Fruit fly (Drosophila melanogaster): ENCODE data around the gene Ccdc85.

Ccdc85 gene

DNA sequence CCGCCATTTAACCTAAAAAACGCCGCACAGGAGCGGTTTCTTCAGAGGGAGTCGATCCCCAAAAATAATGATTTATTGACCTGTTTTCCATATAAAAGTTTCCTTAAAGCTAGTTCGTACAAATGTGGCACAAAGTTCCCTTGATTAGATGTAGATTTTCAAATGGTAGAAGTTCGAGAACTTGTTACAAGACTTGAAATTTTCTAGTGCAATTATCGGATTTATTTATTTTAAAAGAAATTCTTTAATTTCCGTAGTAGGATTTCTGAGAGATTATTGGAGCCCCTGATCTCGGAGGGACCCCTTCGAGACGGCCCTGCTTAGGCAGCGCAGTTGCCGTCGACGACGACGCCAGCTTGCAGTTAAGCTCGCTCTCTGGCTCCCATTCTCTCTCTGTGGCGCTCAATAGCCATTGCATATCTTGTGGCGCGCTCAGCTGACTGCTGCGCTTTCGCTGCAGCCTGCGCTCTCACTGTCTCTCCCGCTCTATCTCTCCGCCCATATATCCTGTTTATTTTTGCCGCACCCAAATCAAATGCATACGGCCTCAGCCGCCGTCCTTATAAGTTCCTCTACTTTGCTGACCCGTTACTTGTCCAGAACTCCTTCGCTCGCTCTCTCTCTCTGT is 41.4 kb upstream of the Ccdc85 start (continued):
- peak; percentile 56 for TF ChIP-seq CG17829 (tag; optimal IDR thresholded peaks at IDR 0.05)
- TF ChIP-seq prd (optimal IDR thresholded peaks at IDR 0.05) = no peak
- TF ChIP-seq prd (GFP tag; IDR thresholded peaks at IDR 0.05) = peak; percentile 61; the same call in 2 of the 3 replicates
- TF ChIP-seq Rfx (GFP tag; IDR thresholded peaks at IDR 0.05) = peak; percentile 13; the same call in 1 of the 2 replicates
- peak; percentile 1 for TF ChIP-seq Atf3 (GFP tag; optimal IDR thresholded peaks at IDR 0.05)
- no peak for TF ChIP-seq HLH4C (GFP tag; IDR thresholded peaks at IDR 0.05; ENCODE audit: partially characterized antibody)
- peak; percentile 6 for TF ChIP-seq Hr3 (GFP tag; optimal IDR thresholded peaks at IDR 0.05)
- TF ChIP-seq CG1602 (GFP tag; optimal IDR thresholded peaks at IDR 0.05) = peak; percentile 32
- TF ChIP-seq Dip2 (GFP tag; IDR thresholded peaks at IDR 0.05) = no peak
- no peak for TF ChIP-seq CG9797 (GFP tag; optimal IDR thresholded peaks at IDR 0.05)
- TF ChIP-seq CG8388 (GFP tag; optimal IDR thresholded peaks at IDR 0.05) = peak; percentile 34
- peak; percentile 46 for TF ChIP-seq CG9215 (GFP tag; IDR thresholded peaks at IDR 0.05)
- no peak for TF ChIP-seq hb (GFP tag; IDR thresholded peaks at IDR 0.05; ENCODE audit: partially characterized antibody)
- TF ChIP-seq danr (GFP tag; IDR thresholded peaks at IDR 0.05) = 0 out of 2 replicates have a peak, but pooled peaks have one; percentile 46
- no peak for TF ChIP-seq oc (tag; optimal IDR thresholded peaks at IDR 0.05)
- no peak for TF ChIP-seq CG2129 (GFP tag; IDR thresholded peaks at IDR 0.05; ENCODE audit: partially characterized antibody)
- peak; percentile 22 for TF ChIP-seq CG5180 (GFP tag; optimal IDR thresholded peaks at IDR 0.05)
- peak; percentile 38 for TF ChIP-seq dmrt11E (tag; optimal IDR thresholded peaks at IDR 0.05)
- no peak for TF ChIP-seq zf30C (GFP tag; optimal IDR thresholded peaks at IDR 0.05)
- peak; percentile 35 for TF ChIP-seq CG12659 (GFP tag; optimal IDR thresholded peaks at IDR 0.05)
- TF ChIP-seq Sox102F (GFP tag; optimal IDR thresholded peaks at IDR 0.05) = peak; percentile 67
- peak; percentile 43; the same call in 1 of the 2 replicates for TF ChIP-seq ara (GFP tag; IDR thresholded peaks at IDR 0.05)
- TF ChIP-seq Abd-B (GFP tag; optimal IDR thresholded peaks at IDR 0.05) = peak; percentile 80
- peak; percentile 35; the same call in 1 of the 2 replicates for TF ChIP-seq Gsc (GFP tag; IDR thresholded peaks at IDR 0.05)
- TF ChIP-seq CG6689 (GFP tag; IDR thresholded peaks at IDR 0.05) = peak; percentile 71
- TF ChIP-seq jumu (GFP tag; optimal IDR thresholded peaks at IDR 0.05) = peak; percentile 17
- peak; percentile 48 for TF ChIP-seq onecut (GFP tag; IDR thresholded peaks at IDR 0.05)
- peak; percentile 15; the same call in 1 of the 3 replicates for TF ChIP-seq Opbp (GFP tag; IDR thresholded peaks at IDR 0.05; ENCODE audit: partially characterized antibody)
- TF ChIP-seq Oli (tag; optimal IDR thresholded peaks at IDR 0.05) = peak; percentile 34
- no peak for TF ChIP-seq slbo (GFP tag; IDR thresholded peaks at IDR 0.05)
- TF ChIP-seq knrl (GFP tag; IDR thresholded peaks at IDR 0.05; ENCODE audit: partially characterized antibody) = peak; percentile 45; the same call in 2 of the 3 replicates
- peak; percentile 12 for TF ChIP-seq CG8281 (tag; optimal IDR thresholded peaks at IDR 0.05)
- TF ChIP-seq CG8944 (GFP tag; optimal IDR thresholded peaks at IDR 0.05) = peak; percentile 30
- TF ChIP-seq zfh1 (GFP tag; IDR thresholded peaks at IDR 0.05) = peak; percentile 29; the same call in 1 of the 3 replicates
- TF ChIP-seq CG5245 (GFP tag; optimal IDR thresholded peaks at IDR 0.05) = peak; percentile 13
- no peak for TF ChIP-seq CG17359 (tag; optimal IDR thresholded peaks at IDR 0.05)
- TF ChIP-seq vfl (GFP tag; optimal IDR thresholded peaks at IDR 0.05) = no peak
- peak; percentile 24 for TF ChIP-seq org-1 (GFP tag; optimal IDR thresholded peaks at IDR 0.05)
- TF ChIP-seq CG18476 (GFP tag; optimal IDR thresholded peaks at IDR 0.05) = peak; percentile 31
- peak; percentile 36 for TF ChIP-seq CG1647 (GFP tag; optimal IDR thresholded peaks at IDR 0.05)
- TF ChIP-seq CG32772 (GFP tag; IDR thresholded peaks at IDR 0.05) = 0 out of 2 replicates have a peak, but pooled peaks have one; percentile 23
- TF ChIP-seq Adf1 (GFP tag; IDR thresholded peaks at IDR 0.05) = peak; percentile 47; the same call in 1 of the 2 replicates
- TF ChIP-seq gcm (GFP tag; optimal IDR thresholded peaks at IDR 0.05) = no peak
- TF ChIP-seq ac (GFP tag; optimal IDR thresholded peaks at IDR 0.05) = no peak
- peak; percentile 12 for TF ChIP-seq CG9817 (tag; optimal IDR thresholded peaks at IDR 0.05)
- TF ChIP-seq D19A (tag; optimal IDR thresholded peaks at IDR 0.05) = peak; percentile 55
- TF ChIP-seq CG18262 (tag; optimal IDR thresholded peaks at IDR 0.05) = peak; percentile 78
- TF ChIP-seq nerfin-1 (tag; optimal IDR thresholded peaks at IDR 0.05) = peak; percentile 42
- TF ChIP-seq C15 (GFP tag; IDR thresholded peaks at IDR 0.05) = no peak

Data from whole organism, embryonic.